Worm (Caenorhabditis elegans) whole organism, L2 larva: ENCODE results near the gene pxn-2.

Experiments used
- C34F6.9 ChIP-seq: fragments of 150-350 bp; optimal IDR thresholded peaks from 2 replicates; lab custom pipeline; 2014; ENCODE audit warnings: missing biosample characterization, missing genetic modification characterization
- F13H6.1 ChIP-seq: sonication (generic microtip); optimal IDR thresholded peaks from 2 replicates; lab custom pipeline; 2016; ENCODE audit warnings: missing genetic modification characterization, missing compliant biosample characterization
- R02D3.7 ChIP-seq: fragments of 150-350 bp; optimal IDR thresholded peaks from 2 replicates; lab custom pipeline; 2014; ENCODE audit warnings: missing biosample characterization, missing genetic modification characterization
- Y55F3AM.14 ChIP-seq: fragments of 200-800 bp; sonication (Bioruptor generic); optimal IDR thresholded peaks from 2 replicates; lab custom pipeline; 2018; ENCODE audit warnings: mild to moderate bottlenecking, missing genetic modification characterization, missing compliant biosample characterization
- ZK546.5 ChIP-seq: sonication (generic microtip); optimal IDR thresholded peaks from 2 replicates; lab custom pipeline; 2017; ENCODE audit warnings: missing biosample characterization, missing genetic modification characterization
- alr-1 ChIP-seq: fragments of 150-350 bp; optimal IDR thresholded peaks from 2 replicates; lab custom pipeline; 2014; ENCODE audit warnings: missing biosample characterization, missing genetic modification characterization
- aly-2 ChIP-seq: fragments of 150-350 bp; optimal IDR thresholded peaks from 2 replicates; lab custom pipeline; 2014; ENCODE audit warnings: missing biosample characterization, missing genetic modification characterization
- ama-1 ChIP-seq: fragments of 150-350 bp; optimal IDR thresholded peaks from 2 replicates; lab custom pipeline; 2018; ENCODE audit warnings: inconsistent platforms
- blmp-1 ChIP-seq: sonication (generic microtip); optimal IDR thresholded peaks from 2 replicates; lab custom pipeline; 2017; ENCODE audit warnings: missing genetic modification characterization, mild to moderate bottlenecking, missing compliant biosample characterization, antibody characterized with exemption, moderate library complexity; ENCODE audit not compliant: insufficient read depth
- ceh-16 ChIP-seq: fragments of 150-350 bp; optimal IDR thresholded peaks from 2 replicates; lab custom pipeline; 2014; ENCODE audit warnings: missing biosample characterization, missing genetic modification characterization
- ceh-82 ChIP-seq: fragments of 150-350 bp; optimal IDR thresholded peaks from 2 replicates; lab custom pipeline; 2014; ENCODE audit warnings: missing biosample characterization, missing genetic modification characterization
- crh-2 ChIP-seq: sonication (generic microtip); optimal IDR thresholded peaks from 2 replicates; lab custom pipeline; 2017; ENCODE audit warnings: missing biosample characterization, missing genetic modification characterization
- dmd-4 ChIP-seq: sonication (generic microtip); optimal IDR thresholded peaks from 2 replicates; lab custom pipeline; 2017; ENCODE audit warnings: missing biosample characterization, missing genetic modification characterization
- egl-27 ChIP-seq: sonication (generic microtip); optimal IDR thresholded peaks from 3 replicates; lab custom pipeline; 2017; ENCODE audit warnings: missing biosample characterization, missing genetic modification reagents, missing genetic modification characterization
- elt-1 ChIP-seq: fragments of 150-350 bp; optimal IDR thresholded peaks from 2 replicates; lab custom pipeline; 2014; ENCODE audit warnings: missing biosample characterization, missing genetic modification characterization
- elt-3 ChIP-seq: sonication (generic microtip); optimal IDR thresholded peaks from 2 replicates; lab custom pipeline; 2017; ENCODE audit warnings: missing biosample characterization, missing genetic modification characterization
- fos-1 ChIP-seq: fragments of 150-350 bp; optimal IDR thresholded peaks from 2 replicates; lab custom pipeline; 2014; ENCODE audit warnings: missing biosample characterization, missing genetic modification characterization
- gmeb-1 ChIP-seq: fragments of 150-350 bp; optimal IDR thresholded peaks from 2 replicates; lab custom pipeline; 2014; ENCODE audit warnings: missing biosample characterization, missing genetic modification characterization
- lin-11 ChIP-seq: fragments of 150-350 bp; sonication (generic microtip); optimal IDR thresholded peaks from 2 replicates; lab custom pipeline; 2014; ENCODE audit warnings: missing biosample characterization, missing genetic modification characterization, inconsistent platforms, mixed read lengths
- lin-13 ChIP-seq: fragments of 150-350 bp; optimal IDR thresholded peaks from 2 replicates; lab custom pipeline; 2014; ENCODE audit warnings: missing biosample characterization, missing genetic modification reagents, missing genetic modification characterization
- mab-5 ChIP-seq: fragments of 150-350 bp; optimal IDR thresholded peaks from 2 replicates; lab custom pipeline; 2014; ENCODE audit warnings: missing biosample characterization, missing genetic modification characterization
- mbf-1 ChIP-seq: sonication (generic microtip); optimal IDR thresholded peaks from 2 replicates; lab custom pipeline; 2017; ENCODE audit warnings: missing biosample characterization, missing genetic modification characterization
- mdl-1 ChIP-seq, 2 experiments: fragments of 150-350 bp in 1 of 2; sonication (generic microtip) in 1 of 2; optimal IDR thresholded peaks; 2 replicates each; lab custom pipeline; 2017; ENCODE audit warnings: missing biosample characterization in 2 of 2, missing genetic modification characterization in 2 of 2
- nhr-10 ChIP-seq: sonication (generic microtip); optimal IDR thresholded peaks from 2 replicates; lab custom pipeline; 2017; ENCODE audit warnings: missing biosample characterization, missing genetic modification characterization
- nhr-11 ChIP-seq: fragments of 150-350 bp; optimal IDR thresholded peaks from 2 replicates; lab custom pipeline; 2014; ENCODE audit warnings: missing biosample characterization, missing genetic modification characterization
- nhr-12 ChIP-seq: fragments of 150-350 bp; optimal IDR thresholded peaks from 2 replicates; lab custom pipeline; 2014; ENCODE audit warnings: missing biosample characterization, missing genetic modification characterization
- nhr-129 ChIP-seq: fragments of 150-350 bp; optimal IDR thresholded peaks from 2 replicates; lab custom pipeline; 2014; ENCODE audit warnings: missing biosample characterization, missing genetic modification characterization
- nhr-21 ChIP-seq: fragments of 150-350 bp; optimal IDR thresholded peaks from 2 replicates; lab custom pipeline; 2014; ENCODE audit warnings: missing biosample characterization, missing genetic modification characterization
- nhr-23 ChIP-seq: fragments of 150-350 bp; optimal IDR thresholded peaks from 2 replicates; lab custom pipeline; 2014; ENCODE audit warnings: missing biosample characterization, missing genetic modification reagents, missing genetic modification characterization
- nhr-237 ChIP-seq: fragments of 150-350 bp; optimal IDR thresholded peaks from 2 replicates; lab custom pipeline; 2014; ENCODE audit warnings: missing biosample characterization, missing genetic modification characterization
- peb-1 ChIP-seq: fragments of 150-350 bp; optimal IDR thresholded peaks from 2 replicates; lab custom pipeline; 2014; ENCODE audit warnings: missing biosample characterization, missing genetic modification characterization
- sem-4 ChIP-seq: fragments of 150-350 bp; optimal IDR thresholded peaks from 2 replicates; lab custom pipeline; 2014; ENCODE audit warnings: missing biosample characterization, missing genetic modification reagents, missing genetic modification characterization
- skn-1 ChIP-seq: sonication (generic microtip); optimal IDR thresholded peaks from 2 replicates; lab custom pipeline; 2017; ENCODE audit warnings: missing biosample characterization, missing genetic modification characterization
- sma-3 ChIP-seq: sonication (generic microtip); optimal IDR thresholded peaks from 2 replicates; lab custom pipeline; 2016; ENCODE audit warnings: missing genetic modification reagents, missing genetic modification characterization, missing compliant biosample characterization
- sma-9 ChIP-seq, 2 experiments: fragments of 150-350 bp in 1 of 2; sonication (generic microtip) in 1 of 2; optimal IDR thresholded peaks; 2 replicates each; lab custom pipeline; 2014 to 2016; ENCODE audit warnings: missing genetic modification characterization in 2 of 2, mild to moderate bottlenecking in 1 of 2, missing biosample characterization in 1 of 2, missing compliant biosample characterization in 1 of 2, missing genetic modification reagents in 1 of 2, moderate library complexity in 1 of 2
- snpc-4 ChIP-seq: fragments of 150-350 bp; optimal IDR thresholded peaks from 2 replicates; lab custom pipeline; 2014; ENCODE audit warnings: missing biosample characterization, missing genetic modification characterization
- unc-39 ChIP-seq: fragments of 150-350 bp; optimal IDR thresholded peaks from 2 replicates; lab custom pipeline; 2014; ENCODE audit warnings: missing biosample characterization, missing genetic modification characterization
- unc-62 ChIP-seq: fragments of 150-350 bp; optimal IDR thresholded peaks from 2 replicates; lab custom pipeline; 2014; ENCODE audit warnings: missing biosample characterization, missing genetic modification reagents, missing genetic modification characterization
- ztf-1 ChIP-seq: fragments of 200-800 bp; sonication (Bioruptor generic); conservative IDR thresholded peaks from 2 replicates; pipeline ENCODE4 v1.3.6; 2022; ENCODE audit warnings: missing genetic modification characterization, missing compliant biosample characterization
- ztf-11 ChIP-seq: sonication (generic microtip); optimal IDR thresholded peaks from 2 replicates; lab custom pipeline; 2017; ENCODE audit warnings: missing biosample characterization, missing genetic modification characterization
- ztf-4 ChIP-seq: fragments of 150-350 bp; optimal IDR thresholded peaks from 2 replicates; lab custom pipeline; 2014; ENCODE audit warnings: missing biosample characterization, missing genetic modification characterization

The pxn-2 gene

ce11 chrX:11007393-11007792, 28.3 kb upstream of the pxn-2 start:
- TF ChIP-seq unc-62 (GFP tag; lab: Kevin White, UChicago) (no peak), crh-2 (tag; lab: Kevin White, UChicago) (peak; percentile 23), mbf-1 (tag; lab: Kevin White, UChicago) (no peak), gmeb-1 (tag; lab: Kevin White, UChicago) (peak; percentile 3), egl-27 (no peak), ztf-11 (tag; lab: Kevin White, UChicago) (no peak), nhr-21 (tag; lab: Kevin White, UChicago) (no peak), sma-9 (GFP tag; optimal IDR thresholded peaks at IDR 0.05; lab: Kevin White, UChicago) (peak; percentile 0), sma-9 (tag; optimal IDR thresholded peaks at IDR 0.05; lab: Kevin White, UChicago) (no peak), peb-1 (tag; lab: Kevin White, UChicago) (no peak), unc-39 (tag; lab: Kevin White, UChicago) (no peak), ama-1 (lab: Kevin White, UChicago) (no peak), elt-1 (tag; lab: Kevin White, UChicago) (no peak), ceh-16 (tag; lab: Kevin White, UChicago) (no peak), R02D3.7 (tag; lab: Kevin White, UChicago) (no peak), fos-1 (tag; lab: Kevin White, UChicago) (peak; percentile 75), elt-3 (tag; lab: Kevin White, UChicago) (no peak), dmd-4 (tag; lab: Kevin White, UChicago) (no peak), C34F6.9 (tag; lab: Kevin White, UChicago) (no peak), blmp-1 (no peak), sma-3 (GFP tag; lab: Kevin White, UChicago) (no peak), skn-1 (no peak), aly-2 (no peak), mab-5 (tag; lab: Kevin White, UChicago) (no peak), ztf-4 (no peak), F13H6.1 (tag; lab: Kevin White, UChicago) (no peak), nhr-129 (tag; lab: Kevin White, UChicago) (no peak), nhr-11 (tag; lab: Kevin White, UChicago) (no peak), snpc-4 (tag; lab: Kevin White, UChicago) (no peak), Y55F3AM.14 (no peak), nhr-12 (tag; lab: Kevin White, UChicago) (no peak), ceh-82 (tag; lab: Kevin White, UChicago) (no peak), nhr-10 (no peak), nhr-237 (tag; lab: Kevin White, UChicago) (no peak), lin-11 (tag; lab: Kevin White, UChicago) (no peak)

- TF ChIP-seq fos-1 (tag; lab: Kevin White, UChicago) (no peak), mdl-1 (tag; optimal IDR thresholded peaks at IDR 0.05; lab: Kevin White, UChicago) (no peak), ZK546.5 (no peak), mbf-1 (tag; lab: Kevin White, UChicago) (no peak), R02D3.7 (tag; lab: Kevin White, UChicago) (no peak), nhr-23 (tag; lab: Kevin White, UChicago) (no peak), lin-13 (no peak), F13H6.1 (tag; lab: Kevin White, UChicago) (no peak), mab-5 (tag; lab: Kevin White, UChicago) (no peak), ceh-82 (tag; lab: Kevin White, UChicago) (no peak), elt-3 (tag; lab: Kevin White, UChicago) (no peak)
Measured at ce11 chrX:11003701-11004100, 24.6 kb upstream of the pxn-2 start.

- TF ChIP-seq mab-5 (tag; lab: Kevin White, UChicago) (no peak), sem-4 (tag; lab: Kevin White, UChicago) (no peak), crh-2 (tag; lab: Kevin White, UChicago) (no peak), sma-3 (GFP tag; lab: Kevin White, UChicago) (no peak), ztf-1 (GFP tag; lab: Robert Waterston, UW) (no peak), R02D3.7 (tag; lab: Kevin White, UChicago) (no peak), nhr-21 (tag; lab: Kevin White, UChicago) (no peak), lin-11 (tag; lab: Kevin White, UChicago) (no peak), unc-39 (tag; lab: Kevin White, UChicago) (no peak), ztf-11 (tag; lab: Kevin White, UChicago) (no peak), peb-1 (tag; lab: Kevin White, UChicago) (no peak), elt-3 (tag; lab: Kevin White, UChicago) (no peak), alr-1 (no peak), snpc-4 (tag; lab: Kevin White, UChicago) (no peak)
Measured at ce11 chrX:11001750-11002149, 22.7 kb upstream of the pxn-2 start, which contains the start of gene col-177. TSS of gene col-177 (minus strand) at chrX:11001850.
